Fruit fly (Drosophila melanogaster) whole organism, wandering third instar larva: ENCODE results near the gene Pus1.

Experiments used
- Myc ChIP-seq: fragments of >200 bp; optimal IDR thresholded peaks from 2 replicates; lab custom pipeline; 2017
- fru ChIP-seq: fragments of 200-800 bp; sonication (Bioruptor generic); optimal IDR thresholded peaks from 3 replicates; lab custom pipeline; 2016; ENCODE audit warnings: missing biosample characterization, mild to moderate bottlenecking, missing genetic modification characterization

DNA sequence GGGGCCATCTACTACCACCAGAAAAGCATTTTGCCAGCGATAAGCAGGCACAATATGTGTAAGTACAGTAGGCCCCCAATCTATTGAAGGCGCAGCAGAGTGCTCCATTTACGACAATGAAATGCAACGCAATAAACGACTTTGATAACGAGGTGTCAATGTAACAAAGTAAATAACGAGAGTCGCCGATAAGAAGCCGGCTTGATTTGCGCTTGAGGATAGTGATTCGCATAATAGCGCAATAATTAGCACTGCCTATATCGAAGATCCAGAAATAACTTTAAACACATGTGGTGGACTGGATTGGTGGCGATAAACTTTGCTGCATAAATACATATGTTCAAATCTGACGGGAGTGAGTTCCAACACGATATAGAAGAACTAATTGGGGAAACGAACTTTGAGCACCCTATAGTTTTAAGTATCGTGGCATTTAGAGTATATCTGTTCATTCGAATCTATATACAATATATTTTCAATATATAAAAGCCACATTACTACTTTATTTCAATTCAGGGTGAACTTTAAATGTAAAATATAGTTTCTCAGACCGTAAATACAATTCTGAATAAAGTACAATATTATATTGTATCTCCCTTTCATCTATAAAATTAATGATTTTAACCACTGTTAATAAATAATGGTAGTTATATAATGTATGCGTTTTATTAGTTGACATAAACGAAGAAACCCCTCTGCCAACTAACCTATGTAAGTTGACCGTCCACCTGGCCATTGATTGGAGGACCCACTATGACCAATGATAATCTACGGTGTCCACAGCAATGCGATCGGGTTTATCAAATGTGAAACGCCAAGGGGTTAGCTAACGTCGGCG, 43.2 kb downstream of the Pus1 start:
- TF ChIP-seq fru (GFP tag; lab: Kevin White, UChicago) (peak; percentile 22), Myc (lab: Kevin White, UChicago) (no peak)
